Worm (Caenorhabditis elegans) whole organism, late embryonic: ENCODE data around the gene F26H11.8.

ENCODE experiments used
- C08G9.2 ChIP-seq: sonication (generic microtip); optimal IDR thresholded peaks from 2 replicates; lab custom pipeline; 2016; ENCODE audit warnings: mild to moderate bottlenecking, missing genetic modification characterization, moderate library complexity, missing compliant biosample characterization
- C38D4.7 ChIP-seq: fragments of 200-800 bp; sonication (Bioruptor generic); optimal IDR thresholded peaks from 2 replicates; lab custom pipeline; 2018; ENCODE audit warnings: mild to moderate bottlenecking, missing genetic modification characterization, moderate library complexity, missing compliant biosample characterization
- F13H6.1 ChIP-seq: sonication (generic microtip); optimal IDR thresholded peaks from 2 replicates; lab custom pipeline; 2016; ENCODE audit warnings: missing genetic modification characterization, missing compliant biosample characterization
- K02D7.2 ChIP-seq: sonication (generic microtip); optimal IDR thresholded peaks from 2 replicates; lab custom pipeline; 2017; ENCODE audit warnings: mild to moderate bottlenecking, missing genetic modification characterization, missing compliant biosample characterization
- K09A11.1 ChIP-seq: sonication (generic microtip); optimal IDR thresholded peaks from 2 replicates; lab custom pipeline; 2017; ENCODE audit warnings: antibody characterized with exemption, mild to moderate bottlenecking, missing genetic modification characterization, missing compliant biosample characterization; ENCODE audit not compliant: insufficient read depth
- Y22D7AL.16 ChIP-seq: sonication (generic microtip); optimal IDR thresholded peaks from 2 replicates; lab custom pipeline; 2016; ENCODE audit warnings: missing genetic modification characterization, missing compliant biosample characterization
- ama-1 ChIP-seq: fragments of 150-350 bp; optimal IDR thresholded peaks from 2 replicates; lab custom pipeline; 2014
- ceh-14 ChIP-seq: sonication (generic microtip); optimal IDR thresholded peaks from 2 replicates; lab custom pipeline; 2016; ENCODE audit warnings: missing genotype, missing genetic modification characterization, missing compliant biosample characterization
- ceh-18 ChIP-seq: sonication (generic microtip); optimal IDR thresholded peaks from 2 replicates; lab custom pipeline; 2016; ENCODE audit warnings: missing genetic modification characterization, missing compliant biosample characterization
- ceh-19 ChIP-seq: fragments of 200-800 bp; sonication (Bioruptor generic); optimal IDR thresholded peaks from 2 replicates; lab custom pipeline; 2018; ENCODE audit warnings: mild to moderate bottlenecking, missing genetic modification characterization, missing compliant biosample characterization
- ceh-22 ChIP-seq: sonication (generic microtip); optimal IDR thresholded peaks from 2 replicates; lab custom pipeline; 2017; ENCODE audit warnings: missing biosample characterization, missing genetic modification characterization
- ceh-24 ChIP-seq: sonication (generic microtip); optimal IDR thresholded peaks from 2 replicates; lab custom pipeline; 2016; ENCODE audit warnings: mild to moderate bottlenecking, missing genetic modification characterization, missing compliant biosample characterization
- ceh-31 ChIP-seq: sonication (generic microtip); optimal IDR thresholded peaks from 2 replicates; lab custom pipeline; 2016; ENCODE audit warnings: missing genetic modification characterization, missing compliant biosample characterization
- ceh-34 ChIP-seq: sonication (generic microtip); optimal IDR thresholded peaks from 2 replicates; lab custom pipeline; 2016; ENCODE audit warnings: mild to moderate bottlenecking, missing genetic modification characterization, missing compliant biosample characterization
- ceh-45 ChIP-seq: fragments of 200-800 bp; sonication (Bioruptor generic); IDR thresholded peaks from 2 replicates; pipeline ENCODE4 v1.3.6; 2022; ENCODE audit warnings: missing genetic modification reagents, missing genetic modification characterization, missing compliant biosample characterization
- ceh-9 ChIP-seq: sonication (generic microtip); optimal IDR thresholded peaks from 2 replicates; lab custom pipeline; 2016; ENCODE audit warnings: mild to moderate bottlenecking, missing genetic modification characterization, inconsistent platforms, missing compliant biosample characterization
- dmd-4 ChIP-seq: sonication (generic microtip); optimal IDR thresholded peaks from 2 replicates; lab custom pipeline; 2016; ENCODE audit warnings: borderline replicate concordance, missing genetic modification characterization, missing compliant biosample characterization
- elt-2 ChIP-seq: sonication (generic microtip); optimal IDR thresholded peaks from 2 replicates; lab custom pipeline; 2016; ENCODE audit warnings: missing genetic modification reagents, missing genetic modification characterization, missing compliant biosample characterization
- elt-4 ChIP-seq: sonication (generic microtip); optimal IDR thresholded peaks from 2 replicates; lab custom pipeline; 2016; ENCODE audit warnings: missing genetic modification characterization, missing compliant biosample characterization
- fax-1 ChIP-seq: sonication (generic microtip); optimal IDR thresholded peaks from 2 replicates; lab custom pipeline; 2016; ENCODE audit warnings: missing genotype, missing genetic modification characterization, missing compliant biosample characterization
- gmeb-2 ChIP-seq: sonication (generic microtip); optimal IDR thresholded peaks from 2 replicates; lab custom pipeline; 2016; ENCODE audit warnings: missing genetic modification characterization, inconsistent platforms, missing compliant biosample characterization
- hlh-13 ChIP-seq: fragments of 200-800 bp; sonication (Bioruptor generic); optimal IDR thresholded peaks from 2 replicates; lab custom pipeline; 2018; ENCODE audit warnings: mild to moderate bottlenecking, missing genetic modification characterization, missing compliant biosample characterization
- hlh-30 ChIP-seq: sonication (generic microtip); optimal IDR thresholded peaks from 2 replicates; lab custom pipeline; 2017; ENCODE audit warnings: antibody characterized with exemption, missing genetic modification characterization, missing compliant biosample characterization; ENCODE audit not compliant: insufficient read depth
- hlh-8 ChIP-seq: sonication (generic microtip); optimal IDR thresholded peaks from 2 replicates; lab custom pipeline; 2016; ENCODE audit warnings: missing genotype, missing genetic modification characterization, missing compliant biosample characterization
- lim-6 ChIP-seq: sonication (generic microtip); optimal IDR thresholded peaks from 2 replicates; lab custom pipeline; 2016; ENCODE audit warnings: missing genetic modification characterization, missing compliant biosample characterization
- lin-11 ChIP-seq: fragments of 200-800 bp; sonication (Bioruptor generic); optimal IDR thresholded peaks from 2 replicates; lab custom pipeline; 2018; ENCODE audit warnings: mild to moderate bottlenecking, missing genetic modification characterization, missing compliant biosample characterization
- mec-3 ChIP-seq: sonication (generic microtip); optimal IDR thresholded peaks from 2 replicates; lab custom pipeline; 2016; ENCODE audit warnings: borderline replicate concordance, missing genetic modification characterization, missing compliant biosample characterization
- nfya-1 ChIP-seq: sonication (generic microtip); optimal IDR thresholded peaks from 2 replicates; lab custom pipeline; 2017; ENCODE audit warnings: missing genetic modification characterization, mild to moderate bottlenecking, missing compliant biosample characterization, antibody characterized with exemption, moderate library complexity
- nhr-11 ChIP-seq: fragments of 150-350 bp; optimal IDR thresholded peaks from 2 replicates; lab custom pipeline; 2014; ENCODE audit warnings: missing biosample characterization, missing genetic modification characterization
- npax-4 ChIP-seq: sonication (generic microtip); optimal IDR thresholded peaks from 2 replicates; lab custom pipeline; 2016; ENCODE audit warnings: missing genetic modification characterization, missing compliant biosample characterization
- odd-2 ChIP-seq: sonication (generic microtip); optimal IDR thresholded peaks from 2 replicates; lab custom pipeline; 2017; ENCODE audit warnings: antibody characterized with exemption, mild to moderate bottlenecking, missing genetic modification characterization, missing compliant biosample characterization
- pag-3 ChIP-seq: sonication (generic microtip); optimal IDR thresholded peaks from 2 replicates; lab custom pipeline; 2016; ENCODE audit warnings: missing compliant biosample characterization, missing genetic modification characterization, borderline replicate concordance
- pax-1 ChIP-seq: fragments of 150-350 bp; optimal IDR thresholded peaks from 2 replicates; lab custom pipeline; 2014; ENCODE audit warnings: missing biosample characterization, missing genetic modification characterization
- pha-4 ChIP-seq: fragments of 150-350 bp; optimal IDR thresholded peaks from 2 replicates; lab custom pipeline; 2018; ENCODE audit warnings: missing biosample characterization, missing genetic modification reagents, missing genetic modification characterization
- pqm-1 ChIP-seq: sonication (generic microtip); optimal IDR thresholded peaks from 2 replicates; lab custom pipeline; 2016; ENCODE audit warnings: missing genetic modification characterization, missing compliant biosample characterization
- ref-2 ChIP-seq: sonication (generic microtip); optimal IDR thresholded peaks from 2 replicates; lab custom pipeline; 2016; ENCODE audit warnings: missing genetic modification characterization, missing compliant biosample characterization
- rnt-1 ChIP-seq: sonication (generic microtip); optimal IDR thresholded peaks from 2 replicates; lab custom pipeline; 2016; ENCODE audit warnings: missing genetic modification characterization, missing compliant biosample characterization
- sdc-2 ChIP-seq: sonication (generic microtip); optimal IDR thresholded peaks from 2 replicates; lab custom pipeline; 2016; ENCODE audit warnings: missing genotype, missing genetic modification characterization, missing compliant biosample characterization
- sox-2 ChIP-seq: fragments of 200-800 bp; sonication (Bioruptor generic); IDR thresholded peaks from 2 replicates; pipeline ENCODE4 v1.3.6; 2022; ENCODE audit warnings: missing genetic modification reagents, missing genetic modification characterization, missing compliant biosample characterization
- syd-9 ChIP-seq: sonication (generic microtip); optimal IDR thresholded peaks from 2 replicates; lab custom pipeline; 2016; ENCODE audit warnings: mild to moderate bottlenecking, missing genetic modification characterization, moderate library complexity, missing compliant biosample characterization
- tbx-7 ChIP-seq: sonication (generic microtip); optimal IDR thresholded peaks from 2 replicates; lab custom pipeline; 2016; ENCODE audit warnings: missing genotype, missing genetic modification characterization, missing compliant biosample characterization
- unc-42 ChIP-seq: sonication (generic microtip); optimal IDR thresholded peaks from 2 replicates; lab custom pipeline; 2016; ENCODE audit warnings: missing genotype, missing genetic modification characterization, missing compliant biosample characterization
- unc-55 ChIP-seq: sonication (generic microtip); optimal IDR thresholded peaks from 2 replicates; lab custom pipeline; 2017; ENCODE audit warnings: missing biosample characterization, missing genetic modification reagents, missing genetic modification characterization
- unc-86 ChIP-seq: sonication (generic microtip); optimal IDR thresholded peaks from 2 replicates; lab custom pipeline; 2016; ENCODE audit warnings: missing genetic modification characterization, missing compliant biosample characterization
- zip-5 ChIP-seq: sonication (generic microtip); optimal IDR thresholded peaks from 2 replicates; lab custom pipeline; 2016; ENCODE audit warnings: missing genetic modification characterization, missing compliant biosample characterization
- ztf-16 ChIP-seq: sonication (generic microtip); optimal IDR thresholded peaks from 2 replicates; lab custom pipeline; 2017; ENCODE audit warnings: missing genetic modification characterization, missing compliant biosample characterization

F26H11.8 gene

ce11 chrII:14404741-14405488 lies 16.6 kb downstream of the F26H11.8 start (continued):
- TF ChIP-seq Y22D7AL.16 (tag; lab: Kevin White, UChicago) (peak; percentile 21), F13H6.1 (peak; percentile 74), syd-9 (tag; lab: Kevin White, UChicago) (no peak), unc-86 (tag; lab: Kevin White, UChicago) (no peak), unc-55 (GFP tag; lab: Kevin White, UChicago) (peak; percentile 95), hlh-13 (GFP tag; lab: Kevin White, UChicago) (no peak), hlh-30 (tag; lab: Kevin White, UChicago) (peak; percentile 97), ama-1 (lab: Kevin White, UChicago) (peak; percentile 21), hlh-8 (tag; lab: Kevin White, UChicago) (peak; percentile 54), gmeb-2 (tag; lab: Kevin White, UChicago) (no peak), pqm-1 (no peak), tbx-7 (tag; lab: Kevin White, UChicago) (peak; percentile 8), elt-4 (tag; lab: Kevin White, UChicago) (no peak), ref-2 (peak; percentile 93), ceh-18 (tag; lab: Kevin White, UChicago) (peak; percentile 43), pha-4 (tag; lab: Kevin White, UChicago) (no peak), ceh-24 (tag; lab: Kevin White, UChicago) (no peak), C08G9.2 (tag; lab: Kevin White, UChicago) (peak; percentile 45), fax-1 (no peak), C38D4.7 (GFP tag; lab: Kevin White, UChicago) (no peak), K02D7.2 (tag; lab: Kevin White, UChicago) (no peak), sdc-2 (tag; lab: Kevin White, UChicago) (peak; percentile 74), nhr-11 (tag; lab: Kevin White, UChicago) (no peak), unc-42 (tag; lab: Kevin White, UChicago) (peak; percentile 53), K09A11.1 (tag; lab: Kevin White, UChicago) (no peak), ceh-22 (tag; lab: Kevin White, UChicago) (peak; percentile 77), ceh-19 (peak; percentile 38), ceh-14 (tag; lab: Kevin White, UChicago) (peak; percentile 74), pax-1 (tag; lab: Kevin White, UChicago) (peak; percentile 18), npax-4 (tag; lab: Kevin White, UChicago) (no peak), elt-2 (tag; lab: Kevin White, UChicago) (no peak), pag-3 (tag; lab: Kevin White, UChicago) (no peak), rnt-1 (peak; percentile 91), ceh-9 (tag; lab: Kevin White, UChicago) (no peak), nfya-1 (tag; lab: Kevin White, UChicago) (peak; percentile 90), ceh-34 (tag; lab: Kevin White, UChicago) (peak; percentile 95), ztf-16 (tag; lab: Kevin White, UChicago) (no peak), lim-6 (tag; lab: Kevin White, UChicago) (no peak), ceh-45 (GFP tag; lab: Robert Waterston, UW) (no peak), lin-11 (no peak), sox-2 (GFP tag; lab: Robert Waterston, UW) (peak; percentile 85), mec-3 (tag; lab: Kevin White, UChicago) (no peak), ceh-31 (tag; lab: Kevin White, UChicago) (peak; percentile 96), odd-2 (tag; lab: Kevin White, UChicago) (no peak), dmd-4 (peak; percentile 48), zip-5 (tag; lab: Kevin White, UChicago) (no peak)
- TF ChIP-seq, all 69 proteins: peak for 31
